Worm (Caenorhabditis elegans) whole organism, L3 larva: ENCODE measurements around the gene Y53F4B.7.

Source experiments
- R02D3.7 ChIP-seq: fragments of 150-350 bp; optimal IDR thresholded peaks from 2 replicates; lab custom pipeline; 2014; ENCODE audit warnings: missing biosample characterization, missing genetic modification characterization
- ZK546.5 ChIP-seq: sonication (generic microtip); optimal IDR thresholded peaks from 2 replicates; lab custom pipeline; 2017; ENCODE audit warnings: missing biosample characterization, missing genetic modification characterization
- aly-2 ChIP-seq: fragments of 150-350 bp; optimal IDR thresholded peaks from 2 replicates; lab custom pipeline; 2014; ENCODE audit warnings: missing biosample characterization, missing genetic modification characterization
- ceh-16 ChIP-seq: sonication (generic microtip); optimal IDR thresholded peaks from 2 replicates; lab custom pipeline; 2017; ENCODE audit warnings: missing biosample characterization, missing genetic modification characterization
- ceh-28 ChIP-seq: fragments of 150-350 bp; optimal IDR thresholded peaks from 2 replicates; lab custom pipeline; 2014; ENCODE audit warnings: missing biosample characterization, missing genetic modification reagents, missing genetic modification characterization
- ceh-82 ChIP-seq: fragments of 150-350 bp; optimal IDR thresholded peaks from 2 replicates; lab custom pipeline; 2014; ENCODE audit warnings: missing biosample characterization, missing genetic modification characterization
- ceh-9 ChIP-seq: sonication (generic microtip); optimal IDR thresholded peaks from 2 replicates; lab custom pipeline; 2018; ENCODE audit warnings: missing biosample characterization, missing genetic modification characterization
- daf-12 ChIP-seq: fragments of 150-350 bp; optimal IDR thresholded peaks from 2 replicates; lab custom pipeline; 2014; ENCODE audit warnings: missing biosample characterization, missing genetic modification reagents, missing genetic modification characterization
- egl-5 ChIP-seq: fragments of 150-350 bp; optimal IDR thresholded peaks from 2 replicates; lab custom pipeline; 2017; ENCODE audit warnings: missing biosample characterization, missing genetic modification reagents, missing genetic modification characterization, inconsistent platforms
- elt-1 ChIP-seq: fragments of 150-350 bp; optimal IDR thresholded peaks from 2 replicates; lab custom pipeline; 2014; ENCODE audit warnings: missing biosample characterization, missing genetic modification characterization
- elt-2 ChIP-seq: sonication (generic microtip); optimal IDR thresholded peaks from 2 replicates; lab custom pipeline; 2016; ENCODE audit warnings: missing genetic modification reagents, mild to moderate bottlenecking, missing genetic modification characterization, missing compliant biosample characterization
- elt-3 ChIP-seq, 3 experiments: fragments of 150-350 bp in 1 of 3; sonication (generic microtip) in 2 of 3; optimal IDR thresholded peaks; 2 replicates in 2 of 3; 4 replicates in 1 of 3; lab custom pipeline; 2014 to 2017; ENCODE audit warnings: missing biosample characterization in 3 of 3, missing genetic modification characterization in 3 of 3
- eor-1 ChIP-seq, 2 experiments: fragments of 150-350 bp; optimal IDR thresholded peaks; 2 replicates each; lab custom pipeline; 2014 to 2018; ENCODE audit warnings: missing biosample characterization in 2 of 2, missing genetic modification characterization in 2 of 2
- fkh-10 ChIP-seq: sonication (generic microtip); optimal IDR thresholded peaks from 2 replicates; lab custom pipeline; 2017; ENCODE audit warnings: missing biosample characterization, missing genetic modification reagents, missing genetic modification characterization
- fkh-2 ChIP-seq: fragments of 150-350 bp; optimal IDR thresholded peaks from 2 replicates; lab custom pipeline; 2014; ENCODE audit warnings: missing biosample characterization, missing genetic modification reagents, missing genetic modification characterization
- fos-1 ChIP-seq: fragments of 150-350 bp; optimal IDR thresholded peaks from 2 replicates; lab custom pipeline; 2014; ENCODE audit warnings: missing biosample characterization, missing genetic modification characterization
- hmg-11 ChIP-seq: sonication (generic microtip); optimal IDR thresholded peaks from 2 replicates; lab custom pipeline; 2016; ENCODE audit warnings: missing genetic modification characterization, missing compliant biosample characterization
- lin-15B ChIP-seq: fragments of 150-350 bp; optimal IDR thresholded peaks from 2 replicates; lab custom pipeline; 2014; ENCODE audit warnings: missing biosample characterization, missing genetic modification characterization
- lin-39 ChIP-seq: fragments of 150-350 bp; optimal IDR thresholded peaks from 2 replicates; lab custom pipeline; 2018; ENCODE audit warnings: missing biosample characterization, missing genetic modification reagents, missing genetic modification characterization
- lsy-12 ChIP-seq: sonication (generic microtip); optimal IDR thresholded peaks from 2 replicates; lab custom pipeline; 2016; ENCODE audit warnings: mild to moderate bottlenecking, missing genetic modification characterization, missing compliant biosample characterization
- mdl-1 ChIP-seq: fragments of 150-350 bp; optimal IDR thresholded peaks from 2 replicates; lab custom pipeline; 2014; ENCODE audit warnings: missing biosample characterization, missing genetic modification characterization
- nfya-1 ChIP-seq: sonication (generic microtip); optimal IDR thresholded peaks from 2 replicates; lab custom pipeline; 2017; ENCODE audit warnings: missing genetic modification characterization, mild to moderate bottlenecking, missing compliant biosample characterization, antibody characterized with exemption, moderate library complexity; ENCODE audit not compliant: insufficient read depth
- nhr-11 ChIP-seq: fragments of 150-350 bp; optimal IDR thresholded peaks from 2 replicates; lab custom pipeline; 2014; ENCODE audit warnings: missing biosample characterization, missing genetic modification characterization
- nhr-12 ChIP-seq: fragments of 150-350 bp; optimal IDR thresholded peaks from 2 replicates; lab custom pipeline; 2014; ENCODE audit warnings: missing biosample characterization, missing genetic modification characterization
- nhr-23 ChIP-seq: fragments of 150-350 bp; optimal IDR thresholded peaks from 2 replicates; lab custom pipeline; 2014; ENCODE audit warnings: missing biosample characterization, missing genetic modification reagents, missing genetic modification characterization
- nhr-237 ChIP-seq: fragments of 150-350 bp; optimal IDR thresholded peaks from 2 replicates; lab custom pipeline; 2014; ENCODE audit warnings: missing biosample characterization, missing genetic modification characterization
- nhr-25 ChIP-seq: sonication (generic microtip); optimal IDR thresholded peaks from 2 replicates; lab custom pipeline; 2017; ENCODE audit warnings: missing biosample characterization, missing genetic modification characterization
- nhr-28 ChIP-seq: fragments of 150-350 bp; optimal IDR thresholded peaks from 2 replicates; lab custom pipeline; 2014; ENCODE audit warnings: missing biosample characterization, missing genetic modification characterization
- nhr-43 ChIP-seq: sonication (generic microtip); optimal IDR thresholded peaks from 2 replicates; lab custom pipeline; 2016; ENCODE audit warnings: mild to moderate bottlenecking, missing genetic modification characterization, missing compliant biosample characterization; ENCODE audit not compliant: poor library complexity, severe bottlenecking
- nhr-67 ChIP-seq: fragments of 150-350 bp; optimal IDR thresholded peaks from 2 replicates; lab custom pipeline; 2014; ENCODE audit warnings: missing biosample characterization, missing genetic modification characterization
- nhr-76 ChIP-seq: fragments of 150-350 bp; sonication (generic microtip); optimal IDR thresholded peaks from 5 replicates; lab custom pipeline; 2014; ENCODE audit warnings: missing biosample characterization, missing genetic modification characterization
- nhr-77 ChIP-seq: fragments of 150-350 bp; optimal IDR thresholded peaks from 2 replicates; lab custom pipeline; 2014; ENCODE audit warnings: missing biosample characterization, missing genetic modification characterization
- pha-4 ChIP-seq: fragments of 150-350 bp; optimal IDR thresholded peaks from 2 replicates; lab custom pipeline; 2014; ENCODE audit warnings: missing biosample characterization, missing genetic modification reagents, missing genetic modification characterization
- pqm-1 ChIP-seq: fragments of 150-350 bp; optimal IDR thresholded peaks from 2 replicates; lab custom pipeline; 2017; ENCODE audit warnings: missing biosample characterization, missing genetic modification characterization, inconsistent platforms
- sea-2 ChIP-seq: fragments of 150-350 bp; sonication (generic microtip); optimal IDR thresholded peaks from 4 replicates; lab custom pipeline; 2014; ENCODE audit warnings: missing biosample characterization, missing genetic modification reagents, missing genetic modification characterization
- skn-1 ChIP-seq: fragments of 150-350 bp; optimal IDR thresholded peaks from 2 replicates; lab custom pipeline; 2014; ENCODE audit warnings: missing biosample characterization, missing genetic modification characterization
- snpc-4 ChIP-seq: fragments of 150-350 bp; optimal IDR thresholded peaks from 2 replicates; lab custom pipeline; 2014; ENCODE audit warnings: missing biosample characterization, missing genetic modification characterization
- unc-39 ChIP-seq: sonication (generic microtip); optimal IDR thresholded peaks from 4 replicates; lab custom pipeline; 2017; ENCODE audit warnings: missing biosample characterization, missing genetic modification characterization
- unc-62 ChIP-seq: fragments of 150-350 bp; sonication (generic microtip); optimal IDR thresholded peaks from 4 replicates; lab custom pipeline; 2014; ENCODE audit warnings: missing biosample characterization, missing genetic modification reagents, missing genetic modification characterization
- zag-1 ChIP-seq: fragments of 150-350 bp; optimal IDR thresholded peaks from 2 replicates; lab custom pipeline; 2014; ENCODE audit warnings: missing biosample characterization, missing genetic modification characterization
- ztf-4 ChIP-seq: fragments of 150-350 bp; optimal IDR thresholded peaks from 2 replicates; lab custom pipeline; 2014; ENCODE audit warnings: missing biosample characterization, missing genetic modification characterization

Gene Y53F4B.7

DNA sequence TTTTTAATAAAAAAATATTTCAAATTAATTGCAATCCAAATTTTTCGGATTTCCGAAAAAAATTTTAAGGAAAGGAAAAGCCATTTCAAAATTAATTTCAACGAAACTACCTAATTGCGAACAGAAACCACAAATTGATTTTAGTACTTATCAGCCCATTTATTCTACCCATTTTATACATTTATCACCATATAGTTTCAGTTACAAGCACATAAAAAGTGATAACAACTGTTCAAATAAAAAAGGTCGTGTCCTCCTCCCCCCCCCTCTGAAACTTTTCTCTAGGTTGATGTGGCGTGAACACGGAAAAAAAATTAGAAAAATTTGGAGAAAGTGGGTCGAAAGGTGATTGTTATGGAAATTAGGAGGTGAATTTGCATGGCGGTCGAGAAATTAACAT lies 27.8 kb upstream of the Y53F4B.7 start:
- no peak for TF ChIP-seq egl-5
- TF ChIP-seq elt-1 (tag; lab: Kevin White, UChicago) = no peak
- TF ChIP-seq pqm-1 (tag; lab: Kevin White, UChicago) = peak; percentile 85
- TF ChIP-seq lin-15B (tag; lab: Kevin White, UChicago) = no peak
- no peak for TF ChIP-seq nhr-25 (tag; lab: Kevin White, UChicago)
- no peak for TF ChIP-seq skn-1 (tag; lab: Kevin White, UChicago)
- TF ChIP-seq elt-2 (tag; lab: Kevin White, UChicago) = peak; percentile 88
- no peak for TF ChIP-seq sea-2 (GFP tag; lab: Kevin White, UChicago)
- no peak for TF ChIP-seq nhr-43
- TF ChIP-seq lin-39 (tag; lab: Kevin White, UChicago) = no peak
- no peak for TF ChIP-seq unc-62 (GFP tag; lab: Kevin White, UChicago)
- TF ChIP-seq nhr-76 = no peak
- TF ChIP-seq ceh-9 (tag; lab: Kevin White, UChicago) = no peak
- peak; percentile 24 for TF ChIP-seq pha-4 (tag; lab: Kevin White, UChicago)
- no peak for TF ChIP-seq nhr-23 (tag; lab: Kevin White, UChicago)
- TF ChIP-seq fkh-2 (tag; lab: Kevin White, UChicago) = no peak
- TF ChIP-seq nhr-237 = no peak

- TF ChIP-seq pqm-1 (tag; lab: Kevin White, UChicago) = no peak
- no peak for TF ChIP-seq fkh-10 (GFP tag; lab: Kevin White, UChicago)
- no peak for TF ChIP-seq skn-1 (tag; lab: Kevin White, UChicago)
- TF ChIP-seq unc-39 (tag; lab: Kevin White, UChicago) = no peak
- no peak for TF ChIP-seq zag-1 (tag; lab: Kevin White, UChicago)
- no peak for TF ChIP-seq mdl-1
Measured at ce11 chrII:14966420-14966819, 26.3 kb upstream of the Y53F4B.7 start.

- no peak for TF ChIP-seq fos-1 (tag; lab: Kevin White, UChicago)
- peak; percentile 96 for TF ChIP-seq pha-4 (tag; lab: Kevin White, UChicago)
- no peak for TF ChIP-seq nhr-43
- no peak for TF ChIP-seq unc-39 (tag; lab: Kevin White, UChicago)
- peak; percentile 35 for TF ChIP-seq elt-2 (tag; lab: Kevin White, UChicago)
- no peak for TF ChIP-seq pqm-1 (tag; lab: Kevin White, UChicago)
- no peak for TF ChIP-seq ZK546.5
- no peak for TF ChIP-seq ztf-4 (tag; lab: Kevin White, UChicago)
- TF ChIP-seq ceh-16 (tag; lab: Kevin White, UChicago) = no peak
- TF ChIP-seq nhr-237 = no peak
- no peak for TF ChIP-seq R02D3.7 (tag; lab: Kevin White, UChicago)
- no peak for TF ChIP-seq nhr-28 (tag; lab: Kevin White, UChicago)
Measured at ce11 chrII:14967084-14967483, 25.6 kb upstream of the Y53F4B.7 start.

DNA sequence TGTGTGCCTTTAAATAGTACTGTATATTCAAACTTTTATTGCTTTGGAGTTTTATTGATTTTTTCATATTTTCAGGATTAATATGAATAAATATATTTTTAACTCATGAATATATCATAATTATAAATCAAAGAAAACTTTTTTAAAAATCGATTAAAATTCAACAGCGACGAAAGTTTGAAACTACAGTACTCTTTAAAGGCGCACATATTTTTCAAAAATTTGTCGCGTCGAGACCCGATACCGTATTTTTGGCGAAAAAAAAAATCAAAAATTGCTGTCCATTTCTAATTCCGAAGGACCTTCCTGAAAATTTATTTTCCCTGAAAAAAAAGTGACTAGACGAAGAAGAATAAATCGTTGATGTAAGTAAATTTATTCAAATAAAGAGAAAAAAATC lies 24.4 kb upstream of the Y53F4B.7 start:
- TF ChIP-seq eor-1 (tag; optimal IDR thresholded peaks at IDR 0.05; lab: Kevin White, UChicago) = no peak
- TF ChIP-seq snpc-4 (tag; lab: Kevin White, UChicago) = no peak
- TF ChIP-seq aly-2 = no peak
- no peak for TF ChIP-seq sea-2 (GFP tag; lab: Kevin White, UChicago)
- TF ChIP-seq nhr-67 (tag; lab: Kevin White, UChicago) = no peak
- no peak for TF ChIP-seq daf-12
- no peak for TF ChIP-seq zag-1 (tag; lab: Kevin White, UChicago)
- TF ChIP-seq hmg-11 = no peak
- TF ChIP-seq egl-5 = no peak
- no peak for TF ChIP-seq nhr-43
- no peak for TF ChIP-seq ztf-4 (tag; lab: Kevin White, UChicago)

DNA sequence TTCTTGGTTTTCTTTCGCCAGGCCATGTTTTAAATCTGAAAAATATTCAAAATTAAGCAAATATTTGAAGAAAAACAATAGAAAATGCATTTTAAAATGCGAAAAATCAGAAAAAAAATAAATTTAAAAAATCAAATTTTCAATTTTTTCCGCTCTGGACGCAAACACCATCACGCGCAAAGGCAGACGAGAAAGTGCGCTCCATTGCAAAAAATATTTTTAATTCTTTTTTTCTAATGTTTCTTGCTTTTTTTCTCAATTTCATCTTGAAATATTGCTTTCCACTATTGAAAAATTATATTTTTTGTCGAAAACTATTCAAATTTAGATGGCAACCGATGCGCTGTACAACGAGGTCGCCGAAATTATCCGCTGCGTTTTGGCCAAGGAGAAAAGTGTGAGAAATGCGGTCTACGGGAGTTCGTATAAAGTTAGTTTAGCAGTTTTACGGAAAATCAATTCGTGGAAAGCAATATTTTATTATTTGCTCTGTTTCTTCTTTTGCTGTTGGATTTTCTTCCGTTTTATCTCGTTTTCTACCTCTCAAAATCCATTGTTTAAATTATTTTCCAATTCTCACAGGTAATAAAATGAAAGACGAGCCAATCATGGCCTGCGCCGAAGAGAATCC lies 23.3 kb upstream of the Y53F4B.7 start, which contains the start of the genes pole-4, nsun-5 and metl-2:
Gene pole-4 (minus strand): TSS at position 35 of the 631 bp plus-strand sequence.
Gene nsun-5 (plus strand): TSS at position 298 of the 631 bp plus-strand sequence.
Gene metl-2 (plus strand): TSS at position 581 of the 631 bp plus-strand sequence.
- TF ChIP-seq ceh-16 (tag; lab: Kevin White, UChicago) (no peak), hmg-11 (peak; percentile 3), ceh-82 (tag; lab: Kevin White, UChicago) (no peak), nhr-28 (tag; lab: Kevin White, UChicago) (no peak), nhr-67 (tag; lab: Kevin White, UChicago) (no peak), nhr-23 (tag; lab: Kevin White, UChicago) (peak; percentile 31), ceh-9 (tag; lab: Kevin White, UChicago) (no peak), nhr-11 (tag; lab: Kevin White, UChicago) (no peak), nhr-12 (tag; lab: Kevin White, UChicago) (no peak), fkh-2 (tag; lab: Kevin White, UChicago) (no peak), lin-15B (tag; lab: Kevin White, UChicago) (peak; percentile 86), pha-4 (tag; lab: Kevin White, UChicago) (peak; percentile 81), elt-1 (tag; lab: Kevin White, UChicago) (no peak), nfya-1 (tag; lab: Kevin White, UChicago) (peak; percentile 49), R02D3.7 (tag; lab: Kevin White, UChicago) (no peak), ztf-4 (tag; lab: Kevin White, UChicago) (no peak), unc-62 (GFP tag; lab: Kevin White, UChicago) (no peak), aly-2 (no peak), nhr-77 (tag; lab: Kevin White, UChicago) (no peak), snpc-4 (tag; lab: Kevin White, UChicago) (peak; percentile 70), ceh-28 (tag; lab: Kevin White, UChicago) (no peak), nhr-25 (tag; lab: Kevin White, UChicago) (no peak), lsy-12 (tag; lab: Kevin White, UChicago) (no peak), elt-3 (tag; optimal IDR thresholded peaks at IDR 0.05; lab: Kevin White, UChicago) (no peak)
